Worm (Caenorhabditis elegans): ENCODE results near the gene nfyb-1.

DNA sequence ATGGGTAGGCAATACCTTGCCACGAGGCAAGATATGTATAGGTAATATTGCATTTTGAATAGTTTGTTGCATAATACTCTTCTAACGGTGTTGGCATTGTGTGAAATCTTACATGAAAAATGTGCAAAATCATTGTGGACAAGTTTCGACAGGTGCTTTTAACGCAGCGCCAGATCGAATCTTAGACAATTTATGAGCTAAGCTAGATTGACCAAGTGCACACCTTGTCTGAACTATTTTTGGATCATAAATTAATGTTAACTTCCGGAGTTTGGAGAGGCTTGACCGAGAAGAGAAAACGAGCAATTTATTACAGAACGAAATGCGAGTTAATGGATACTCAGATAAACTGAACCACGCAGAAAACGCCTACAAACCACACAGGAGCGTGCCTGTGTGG lies 42.1 kb upstream of the nfyb-1 start, which contains the start of gene srh-105:
- no peak for TF ChIP-seq hnd-1 (tag; optimal IDR thresholded peaks at IDR 0.05)
- TF ChIP-seq hmg-4 (GFP tag; optimal IDR thresholded peaks at IDR 0.05), result no peak
- TF ChIP-seq ama-1 (optimal IDR thresholded peaks at IDR 0.05), result no peak
- no peak for TF ChIP-seq aly-1 (tag; optimal IDR thresholded peaks at IDR 0.05)

Data from whole organism, early embryonic.